Fruit fly (Drosophila melanogaster) whole organism, embryonic: ENCODE data around the gene Rab3-GAP.

Experiments
- Abd-B ChIP-seq: fragments of 200-800 bp; sonication (Bioruptor generic); optimal IDR thresholded peaks from 2 replicates; lab custom pipeline; 2018; ENCODE audit warnings: missing biosample characterization, mild to moderate bottlenecking, missing genetic modification characterization, moderate library complexity
- CG16779 ChIP-seq: fragments of 200-800 bp; sonication (Bioruptor generic); IDR thresholded peaks from 2 replicates; pipeline ENCODE4 v1.3.6; 2022; ENCODE audit warnings: missing biosample characterization, missing genetic modification characterization
- CG6254 ChIP-seq: fragments of 200-800 bp; sonication (Bioruptor generic); optimal IDR thresholded peaks from 3 replicates; lab custom pipeline; 2017; ENCODE audit warnings: mild to moderate bottlenecking, missing biosample characterization, missing genetic modification reagents, missing genetic modification characterization
- CG7987 ChIP-seq: fragments of 200-800 bp; sonication (Bioruptor generic); optimal IDR thresholded peaks from 2 replicates; lab custom pipeline; 2018; ENCODE audit warnings: missing biosample characterization, mild to moderate bottlenecking, missing genetic modification characterization, moderate library complexity
- Mad ChIP-seq: fragments of 200-800 bp; sonication (Bioruptor generic); optimal IDR thresholded peaks from 2 replicates; lab custom pipeline; 2016; ENCODE audit warnings: missing biosample characterization, missing genetic modification characterization
- bbx ChIP-seq: fragments of 200-800 bp; sonication (Bioruptor generic); IDR thresholded peaks from 2 replicates; pipeline ENCODE4 v1.3.6; 2022; ENCODE audit warnings: missing biosample characterization, missing genetic modification characterization; ENCODE audit not compliant: partially characterized antibody

DNA sequence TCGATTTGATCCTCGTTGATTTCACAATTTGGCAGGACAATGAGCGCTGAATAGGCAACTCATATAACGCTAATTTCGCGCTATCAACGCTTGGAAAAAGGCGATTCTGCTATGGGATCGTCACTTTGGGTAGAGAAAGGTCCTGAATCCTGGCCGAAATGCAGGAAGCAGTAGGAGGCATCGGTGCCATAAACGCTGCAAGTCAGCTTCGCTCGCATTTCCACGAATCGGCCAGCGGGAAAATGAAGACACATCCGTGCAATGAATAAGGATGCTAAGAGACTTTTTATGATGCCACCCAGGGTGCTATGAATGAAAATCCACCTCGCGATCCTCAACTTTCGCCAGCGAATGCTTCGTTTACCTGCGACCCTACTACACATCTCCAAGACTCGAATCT, 24.5 kb upstream of the Rab3-GAP start:
- TF ChIP-seq bbx (GFP tag; lab: Robert Waterston, UW) (no peak), CG7987 (GFP tag; lab: Kevin White, UChicago) (no peak), CG6254 (GFP tag; lab: Kevin White, UChicago) (no peak), Mad (GFP tag; lab: Kevin White, UChicago) (no peak), Abd-B (GFP tag; lab: Kevin White, UChicago) (no peak), CG16779 (GFP tag; lab: Robert Waterston, UW) (no peak)
